Fruit fly (Drosophila melanogaster): Measurements from ENCODE around the gene Fntb.

DNA sequence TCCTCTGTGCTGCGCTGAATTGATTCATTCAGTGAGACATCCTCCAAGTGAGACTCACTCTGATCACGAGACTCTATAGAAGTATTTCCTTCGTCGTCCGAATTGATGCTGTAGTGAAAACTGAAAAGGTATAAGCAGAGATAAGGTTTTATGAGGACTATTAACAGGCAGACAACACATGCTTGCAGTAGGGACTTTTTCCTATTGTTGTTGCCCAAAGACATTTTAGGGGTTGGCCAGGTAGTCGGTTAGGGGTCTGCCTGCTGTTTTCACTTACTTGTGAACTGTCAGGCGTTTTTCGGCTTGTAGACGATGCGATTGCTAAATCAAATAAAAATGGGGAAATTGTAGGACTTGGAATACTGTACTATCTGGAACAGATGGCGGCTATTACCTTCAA lies 35.8 kb downstream of the Fntb start:
- no peak for TF ChIP-seq h (GFP tag; optimal IDR thresholded peaks at IDR 0.05)
- no peak for TF ChIP-seq Sp1 (GFP tag; optimal IDR thresholded peaks at IDR 0.05)
- no peak for TF ChIP-seq Mio (GFP tag; optimal IDR thresholded peaks at IDR 0.05)
- TF ChIP-seq fru (GFP tag; optimal IDR thresholded peaks at IDR 0.05), result no peak
- TF ChIP-seq Dif (GFP tag; optimal IDR thresholded peaks at IDR 0.05; ENCODE audit: partially characterized antibody), result no peak
- TF ChIP-seq dl (GFP tag; optimal IDR thresholded peaks at IDR 0.05; ENCODE audit: insufficient read depth in 1 of 2, partially characterized antibody in 2 of 2), result no peak

Measured in whole organism, wandering third instar larva.